Worm (Caenorhabditis elegans) whole organism, young adult: Measurements from ENCODE around the gene lmd-3.
A peak's percentile ranks its signal among the peaks of the same experiment; 100 is the strongest.

Experiments
- C17E4.6 ChIP-seq: fragments of 200-800 bp; sonication (Bioruptor generic); IDR thresholded peaks from 2 replicates; pipeline ENCODE4 v1.3.6; 2022; ENCODE audit warnings: missing genetic modification reagents, missing genetic modification characterization, missing compliant biosample characterization
- F10E7.11 ChIP-seq: sonication (generic microtip); optimal IDR thresholded peaks from 2 replicates; lab custom pipeline; 2017; ENCODE audit warnings: mild to moderate bottlenecking, missing genetic modification characterization, moderate library complexity, missing compliant biosample characterization
- F33H1.4 ChIP-seq: fragments of 200-800 bp; sonication (Bioruptor generic); IDR thresholded peaks from 2 replicates; pipeline ENCODE4 v1.3.6; 2022; ENCODE audit warnings: missing genetic modification reagents, missing genetic modification characterization, missing compliant biosample characterization
- F52B5.7 ChIP-seq: sonication (generic microtip); optimal IDR thresholded peaks from 2 replicates; lab custom pipeline; 2016; ENCODE audit warnings: mild to moderate bottlenecking, missing genetic modification characterization, missing compliant biosample characterization
- F57C9.4 ChIP-seq: sonication (generic microtip); optimal IDR thresholded peaks from 2 replicates; lab custom pipeline; 2017; ENCODE audit warnings: mild to moderate bottlenecking, missing genetic modification characterization, missing compliant biosample characterization
- K11D2.4 ChIP-seq: fragments of 200-800 bp; sonication (Bioruptor generic); IDR thresholded peaks from 2 replicates; pipeline ENCODE4 v1.3.6; 2022; ENCODE audit warnings: missing genetic modification reagents, missing genetic modification characterization, missing compliant biosample characterization
- K12H6.12 ChIP-seq: fragments of 200-800 bp; sonication (Bioruptor generic); optimal IDR thresholded peaks from 2 replicates; lab custom pipeline; 2018; ENCODE audit warnings: mild to moderate bottlenecking, missing genetic modification characterization, missing compliant biosample characterization
- Y56A3A.18 ChIP-seq: fragments of 200-800 bp; sonication (Bioruptor generic); IDR thresholded peaks from 2 replicates; pipeline ENCODE4 v1.3.6; 2022; ENCODE audit warnings: missing genetic modification reagents, missing genetic modification characterization, missing compliant biosample characterization
- ama-1 ChIP-seq, 3 experiments: fragments of 150-350 bp in 1 of 3; sonication (generic microtip) in 2 of 3; optimal IDR thresholded peaks; 2 replicates each; lab custom pipeline; 2014 to 2018; ENCODE audit warnings: missing biosample characterization in 2 of 3, missing genetic modification characterization in 2 of 3, missing genetic modification reagents in 2 of 3
- aptf-2 ChIP-seq: fragments of 200-800 bp; sonication (Bioruptor generic); conservative IDR thresholded peaks from 2 replicates; pipeline ENCODE4 v1.3.6; 2022; ENCODE audit warnings: missing genetic modification reagents, missing genetic modification characterization, missing compliant biosample characterization
- atf-7 ChIP-seq: sonication (generic microtip); optimal IDR thresholded peaks from 2 replicates; lab custom pipeline; 2017; ENCODE audit warnings: mild to moderate bottlenecking, missing genetic modification characterization, missing compliant biosample characterization
- attf-5 ChIP-seq: fragments of 200-800 bp; sonication (Bioruptor generic); optimal IDR thresholded peaks from 2 replicates; lab custom pipeline; 2018; ENCODE audit warnings: mild to moderate bottlenecking, missing genetic modification characterization, missing compliant biosample characterization
- attf-6 ChIP-seq: fragments of 200-800 bp; sonication (Bioruptor generic); IDR thresholded peaks from 2 replicates; pipeline ENCODE4 v1.3.6; 2022; ENCODE audit warnings: missing genetic modification reagents, missing genetic modification characterization, missing compliant biosample characterization
- bed-2 ChIP-seq: fragments of 200-800 bp; sonication (Bioruptor generic); IDR thresholded peaks from 2 replicates; pipeline ENCODE4 v1.3.6; 2022; ENCODE audit warnings: missing genetic modification reagents, missing genetic modification characterization, missing compliant biosample characterization
- ceh-27 ChIP-seq: fragments of 200-800 bp; sonication (Bioruptor generic); optimal IDR thresholded peaks from 2 replicates; lab custom pipeline; 2018; ENCODE audit warnings: mild to moderate bottlenecking, missing genetic modification characterization, moderate library complexity, missing compliant biosample characterization
- ceh-58 ChIP-seq: fragments of 200-800 bp; sonication (Bioruptor generic); IDR thresholded peaks from 2 replicates; pipeline ENCODE4 v1.3.6; 2022; ENCODE audit warnings: missing genetic modification characterization, missing compliant biosample characterization
- chd-7 ChIP-seq: sonication (generic microtip); optimal IDR thresholded peaks from 2 replicates; lab custom pipeline; 2016; ENCODE audit warnings: mild to moderate bottlenecking, missing genetic modification characterization, moderate library complexity, missing compliant biosample characterization
- ets-4 ChIP-seq: fragments of 200-800 bp; sonication (Bioruptor generic); optimal IDR thresholded peaks from 2 replicates; lab custom pipeline; 2018; ENCODE audit warnings: mild to moderate bottlenecking, missing genetic modification characterization, missing compliant biosample characterization
- hlh-12 ChIP-seq: sonication (generic microtip); optimal IDR thresholded peaks from 2 replicates; lab custom pipeline; 2016; ENCODE audit warnings: missing genetic modification characterization, missing compliant biosample characterization
- lin-35 ChIP-seq, 3 experiments: fragments of 150-350 bp in 2 of 3; sonication (generic microtip) in 1 of 3; optimal IDR thresholded peaks; 2 replicates each; lab custom pipeline; 2014 to 2018; ENCODE audit warnings: missing biosample characterization in 3 of 3, missing genetic modification characterization in 3 of 3, missing genetic modification reagents in 3 of 3
- lin-40 ChIP-seq: sonication (generic microtip); optimal IDR thresholded peaks from 2 replicates; lab custom pipeline; 2016; ENCODE audit warnings: missing genetic modification characterization, mild to moderate bottlenecking, missing compliant biosample characterization, missing genotype, missing genetic modification reagents
- madf-3 ChIP-seq: fragments of 200-800 bp; sonication (Bioruptor generic); IDR thresholded peaks from 2 replicates; pipeline ENCODE4 v1.3.6; 2022; ENCODE audit warnings: missing genetic modification reagents, missing genetic modification characterization, missing compliant biosample characterization
- mcd-1 ChIP-seq: fragments of 200-800 bp; sonication (Bioruptor generic); IDR thresholded peaks from 2 replicates; pipeline ENCODE4 v1.3.6; 2022; ENCODE audit warnings: missing genetic modification reagents, missing genetic modification characterization, missing compliant biosample characterization
- mel-28 ChIP-seq: sonication (generic microtip); optimal IDR thresholded peaks from 2 replicates; lab custom pipeline; 2016; ENCODE audit warnings: borderline replicate concordance, mild to moderate bottlenecking, missing genetic modification characterization, missing compliant biosample characterization
- mes-4 ChIP-seq: sonication (generic microtip); optimal IDR thresholded peaks from 2 replicates; lab custom pipeline; 2016; ENCODE audit warnings: missing genotype, missing genetic modification characterization, missing compliant biosample characterization
- nfyb-1 ChIP-seq: fragments of 200-800 bp; sonication (Bioruptor generic); IDR thresholded peaks from 2 replicates; pipeline ENCODE4 v1.3.6; 2022; ENCODE audit warnings: missing genetic modification reagents, missing genetic modification characterization, missing compliant biosample characterization
- nhr-179 ChIP-seq: sonication (generic microtip); optimal IDR thresholded peaks from 2 replicates; lab custom pipeline; 2016; ENCODE audit warnings: mild to moderate bottlenecking, missing genetic modification characterization, missing compliant biosample characterization
- rpc-1 ChIP-seq, 2 experiments: fragments of 150-350 bp in 1 of 2; sonication (generic microtip) in 1 of 2; optimal IDR thresholded peaks; 2 replicates each; lab custom pipeline; 2014 to 2018; ENCODE audit warnings: missing biosample characterization in 1 of 2, missing genetic modification characterization in 1 of 2, missing genetic modification reagents in 1 of 2, missing genotype in 1 of 2
- tbp1 ChIP-seq: fragments of 200-800 bp; sonication (Bioruptor generic); optimal IDR thresholded peaks from 2 replicates; lab custom pipeline; 2018; ENCODE audit warnings: mild to moderate bottlenecking, missing genetic modification characterization, missing compliant biosample characterization
- tlf-1 ChIP-seq: fragments of 200-800 bp; sonication (Bioruptor generic); optimal IDR thresholded peaks from 2 replicates; lab custom pipeline; 2018; ENCODE audit warnings: mild to moderate bottlenecking, missing genetic modification characterization, missing compliant biosample characterization
- unc-130 ChIP-seq: sonication (generic microtip); optimal IDR thresholded peaks from 2 replicates; lab custom pipeline; 2016; ENCODE audit warnings: missing genetic modification reagents, missing genetic modification characterization, missing compliant biosample characterization
- zim-3 ChIP-seq: sonication (generic microtip); optimal IDR thresholded peaks from 2 replicates; lab custom pipeline; 2017; ENCODE audit warnings: mild to moderate bottlenecking, missing genetic modification characterization, moderate library complexity, missing compliant biosample characterization
- ztf-26 ChIP-seq: sonication (generic microtip); optimal IDR thresholded peaks from 2 replicates; lab custom pipeline; 2017; ENCODE audit warnings: missing genetic modification characterization, missing compliant biosample characterization
- ztf-6 ChIP-seq: fragments of 200-800 bp; sonication (Bioruptor generic); IDR thresholded peaks from 2 replicates; pipeline ENCODE4 v1.3.6; 2022; ENCODE audit warnings: missing genetic modification reagents, missing genetic modification characterization, missing compliant biosample characterization

Gene lmd-3

ce11 chrV:8410406-8410805, 34.2 kb downstream of the lmd-3 start, which contains the start of gene F52E1.2:
Gene F52E1.2, plus strand, starts transcription at chrV:8410595.
- TF ChIP-seq F57C9.4 (no peak), ztf-6 (no peak), rpc-1 (optimal IDR thresholded peaks at IDR 0.05; lab: Kevin White, UChicago) (no peak), rpc-1 (tag; optimal IDR thresholded peaks at IDR 0.05; lab: Kevin White, UChicago) (no peak), ceh-58 (GFP tag; lab: Robert Waterston, UW) (no peak), unc-130 (GFP tag; lab: Kevin White, UChicago) (no peak), F10E7.11 (no peak), bed-2 (GFP tag; lab: Robert Waterston, UW) (no peak), tlf-1 (GFP tag; lab: Kevin White, UChicago) (no peak), chd-7 (no peak), zim-3 (no peak), ztf-26 (tag; lab: Kevin White, UChicago) (no peak), aptf-2 (GFP tag; lab: Robert Waterston, UW) (no peak), C17E4.6 (GFP tag; lab: Robert Waterston, UW) (no peak), ama-1 (optimal IDR thresholded peaks at IDR 0.05; lab: Kevin White, UChicago) (no peak), ama-1 (GFP tag; optimal IDR thresholded peaks at IDR 0.05; lab: Kevin White, UChicago) (no peak), mel-28 (tag; lab: Kevin White, UChicago) (no peak), ceh-27 (GFP tag; lab: Kevin White, UChicago) (no peak)

DNA sequence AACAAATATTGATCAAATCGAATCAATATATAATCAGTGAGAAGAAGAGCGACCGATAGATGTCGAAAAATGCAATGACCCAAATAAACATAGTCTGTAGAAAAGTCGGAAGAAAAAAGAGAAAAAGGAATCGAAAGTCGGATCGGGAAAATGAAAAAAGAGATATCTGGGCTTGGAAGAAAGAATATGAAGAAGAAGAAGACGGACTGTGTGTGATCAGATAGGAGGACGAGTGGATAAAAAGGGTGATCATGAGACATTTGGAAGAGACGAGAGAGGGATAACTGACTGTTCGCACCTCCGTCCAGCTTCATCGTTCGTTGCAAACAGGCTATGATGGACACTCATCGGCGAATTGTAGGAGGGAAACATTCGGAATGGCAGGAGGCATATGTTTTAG, 35.0 kb downstream of the lmd-3 start:
- TF ChIP-seq K12H6.12 (no peak), tbp1 (GFP tag; lab: Kevin White, UChicago) (no peak), chd-7 (no peak), ets-4 (no peak)

DNA sequence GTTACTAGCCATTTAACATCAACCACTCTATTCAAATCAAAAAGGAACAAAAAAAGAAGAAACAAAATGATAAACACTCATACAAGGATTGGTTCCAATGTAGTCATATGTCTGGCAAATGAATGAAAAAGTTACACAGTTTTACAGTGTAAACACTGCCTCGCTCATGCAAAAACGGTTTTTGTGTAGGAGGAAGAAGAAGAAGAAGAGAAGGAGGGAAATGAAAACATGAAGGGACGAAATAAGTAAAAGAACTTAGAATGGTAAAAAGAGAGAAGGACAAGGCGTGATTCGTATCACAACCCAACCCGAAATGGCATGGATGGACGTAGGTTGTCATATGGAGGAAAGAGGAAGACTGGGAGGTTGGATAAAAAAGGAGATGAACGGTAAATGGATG, 37.7 kb downstream of the lmd-3 start:
- peak; percentile 2 for TF ChIP-seq lin-40 (tag; lab: Kevin White, UChicago)
- TF ChIP-seq attf-5 = no peak

- TF ChIP-seq mcd-1 (no peak), ama-1 (optimal IDR thresholded peaks at IDR 0.05; lab: Kevin White, UChicago) (no peak), ama-1 (GFP tag; optimal IDR thresholded peaks at IDR 0.05; lab: Kevin White, UChicago) (no peak), mel-28 (tag; lab: Kevin White, UChicago) (no peak), nfyb-1 (GFP tag; lab: Robert Waterston, UW) (no peak), Y56A3A.18 (GFP tag; lab: Robert Waterston, UW) (no peak), chd-7 (no peak), lin-35 (GFP tag; optimal IDR thresholded peaks at IDR 0.05; lab: Kevin White, UChicago) (no peak), madf-3 (no peak), hlh-12 (no peak), rpc-1 (optimal IDR thresholded peaks at IDR 0.05; lab: Kevin White, UChicago) (no peak), rpc-1 (tag; optimal IDR thresholded peaks at IDR 0.05; lab: Kevin White, UChicago) (no peak)
Measured at ce11 chrV:8406155-8406554, 38.5 kb downstream of the lmd-3 start.

DNA sequence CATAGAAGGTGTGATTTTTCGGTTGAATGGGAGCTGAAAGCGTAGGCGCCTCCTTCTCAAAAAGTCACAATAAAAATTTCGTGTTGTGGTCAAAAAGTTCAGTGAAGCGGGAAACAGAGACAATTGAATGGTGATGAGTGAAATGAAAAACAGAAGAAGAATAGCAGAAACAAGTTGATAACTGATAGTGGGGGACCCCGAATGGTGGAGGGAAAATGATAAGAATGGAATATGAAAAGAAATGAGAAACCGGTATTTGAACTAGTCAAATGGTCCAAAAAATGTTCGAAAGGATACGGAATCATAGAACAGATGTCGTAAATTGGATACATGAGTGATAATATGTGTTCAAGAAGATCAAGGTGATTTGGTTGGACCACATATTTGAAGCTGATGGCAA, 40.3 kb downstream of the lmd-3 start:
- TF ChIP-seq chd-7 (no peak), nhr-179 (tag; lab: Kevin White, UChicago) (no peak), attf-6 (GFP tag; lab: Robert Waterston, UW) (no peak), hlh-12 (no peak), atf-7 (tag; lab: Kevin White, UChicago) (no peak), F52B5.7 (no peak), K11D2.4 (GFP tag; lab: Robert Waterston, UW) (no peak), F33H1.4 (GFP tag; lab: Robert Waterston, UW) (no peak), mes-4 (tag; lab: Kevin White, UChicago) (no peak), mel-28 (tag; lab: Kevin White, UChicago) (no peak)
